Fruit fly (Drosophila melanogaster) whole organism, adult: Measurements from ENCODE around the gene PolZ2.
A peak's percentile ranks its signal among the peaks of the same experiment; 100 is the strongest.

Experiments
- CG14711 ChIP-seq: fragments of 200-800 bp; sonication (Bioruptor generic); optimal IDR thresholded peaks from 2 replicates; lab custom pipeline; 2018; ENCODE audit warnings: missing biosample characterization, mild to moderate bottlenecking, missing genetic modification characterization, moderate library complexity
- CG7045 ChIP-seq: fragments of 200-800 bp; sonication (Bioruptor generic); optimal IDR thresholded peaks from 2 replicates; lab custom pipeline; 2017; ENCODE audit warnings: missing biosample characterization, mild to moderate bottlenecking, missing genetic modification characterization
- Clk ChIP-seq: fragments of 200-800 bp; sonication (Bioruptor generic); optimal IDR thresholded peaks from 2 replicates; lab custom pipeline; 2017; ENCODE audit warnings: missing biosample characterization, missing genetic modification characterization
- Crg-1 ChIP-seq: fragments of 200-800 bp; sonication (Bioruptor generic); optimal IDR thresholded peaks from 2 replicates; lab custom pipeline; 2016; ENCODE audit warnings: missing biosample characterization, missing genetic modification characterization
- bab1 ChIP-seq: fragments of 200-800 bp; sonication (Bioruptor generic); optimal IDR thresholded peaks from 3 replicates; lab custom pipeline; 2019; ENCODE audit warnings: missing biosample characterization, mild to moderate bottlenecking, missing genetic modification characterization, moderate library complexity
- cic ChIP-seq: fragments of 200-800 bp; sonication (Bioruptor generic); optimal IDR thresholded peaks from 2 replicates; lab custom pipeline; 2017; ENCODE audit warnings: missing biosample characterization, mild to moderate bottlenecking, missing genetic modification characterization, moderate library complexity
- kay ChIP-seq: fragments of 200-800 bp; sonication (Bioruptor generic); peaks from one replicate; lab custom pipeline; 2016; ENCODE audit warnings: missing biosample characterization, missing genetic modification characterization, borderline replicate concordance
- toe ChIP-seq: fragments of 200-800 bp; sonication (Bioruptor generic); optimal IDR thresholded peaks from 2 replicates; lab custom pipeline; 2016; ENCODE audit warnings: missing biosample characterization, missing genetic modification characterization

DNA sequence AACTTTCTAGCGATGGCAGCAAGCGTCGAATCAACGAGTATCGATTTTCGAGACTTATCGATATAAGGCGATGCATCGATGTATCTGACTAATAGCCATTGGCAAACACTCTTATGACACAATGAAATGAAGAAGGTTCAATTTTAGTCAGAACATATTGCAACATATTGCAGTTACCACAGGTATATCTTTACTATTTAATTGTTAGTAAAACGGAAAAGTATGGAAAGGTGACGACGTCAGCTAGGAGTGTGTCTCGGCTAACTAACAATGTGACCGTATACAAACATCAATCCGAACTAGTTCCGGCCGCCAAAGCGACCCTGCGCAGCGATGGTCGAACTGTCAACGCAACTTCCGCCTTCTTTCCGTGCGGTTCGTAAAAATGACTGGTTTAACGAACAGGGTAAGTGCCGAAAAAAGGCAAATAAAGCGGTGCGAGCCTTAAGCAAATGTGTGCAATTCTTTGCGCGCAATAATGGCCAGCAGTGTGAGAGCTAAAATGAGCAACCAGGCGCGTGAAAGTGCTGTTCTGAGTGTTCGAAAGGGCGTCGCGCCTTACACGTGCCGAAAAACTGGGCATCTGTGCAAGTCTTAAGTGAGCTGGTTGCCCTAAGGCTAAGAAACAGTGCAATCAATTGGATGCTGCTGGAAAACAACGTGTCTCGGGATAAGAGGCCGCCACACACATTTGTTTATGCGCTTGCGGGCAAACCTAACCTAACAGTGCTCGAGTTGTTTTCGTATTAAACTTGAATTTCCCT is 35.6 kb downstream of the PolZ2 start, which contains the start of the genes Dph4, Spec2 and RpL13A:
- TF ChIP-seq Crg-1: peak; percentile 98
- TF ChIP-seq CG14711 (tag; lab: Kevin White, UChicago): peak; percentile 73
- no peak for TF ChIP-seq kay (GFP tag; lab: Kevin White, UChicago)
- peak; percentile 72 for TF ChIP-seq cic (GFP tag; lab: Kevin White, UChicago)
- peak; percentile 92 for TF ChIP-seq bab1 (GFP tag; lab: Kevin White, UChicago)
- TF ChIP-seq CG7045 (GFP tag; lab: Kevin White, UChicago): peak; percentile 94
- no peak for TF ChIP-seq toe
- peak; percentile 85 for TF ChIP-seq Clk
